Fruit fly (Drosophila melanogaster): Measurements from ENCODE around the gene Drs.

Drs gene

DNA sequence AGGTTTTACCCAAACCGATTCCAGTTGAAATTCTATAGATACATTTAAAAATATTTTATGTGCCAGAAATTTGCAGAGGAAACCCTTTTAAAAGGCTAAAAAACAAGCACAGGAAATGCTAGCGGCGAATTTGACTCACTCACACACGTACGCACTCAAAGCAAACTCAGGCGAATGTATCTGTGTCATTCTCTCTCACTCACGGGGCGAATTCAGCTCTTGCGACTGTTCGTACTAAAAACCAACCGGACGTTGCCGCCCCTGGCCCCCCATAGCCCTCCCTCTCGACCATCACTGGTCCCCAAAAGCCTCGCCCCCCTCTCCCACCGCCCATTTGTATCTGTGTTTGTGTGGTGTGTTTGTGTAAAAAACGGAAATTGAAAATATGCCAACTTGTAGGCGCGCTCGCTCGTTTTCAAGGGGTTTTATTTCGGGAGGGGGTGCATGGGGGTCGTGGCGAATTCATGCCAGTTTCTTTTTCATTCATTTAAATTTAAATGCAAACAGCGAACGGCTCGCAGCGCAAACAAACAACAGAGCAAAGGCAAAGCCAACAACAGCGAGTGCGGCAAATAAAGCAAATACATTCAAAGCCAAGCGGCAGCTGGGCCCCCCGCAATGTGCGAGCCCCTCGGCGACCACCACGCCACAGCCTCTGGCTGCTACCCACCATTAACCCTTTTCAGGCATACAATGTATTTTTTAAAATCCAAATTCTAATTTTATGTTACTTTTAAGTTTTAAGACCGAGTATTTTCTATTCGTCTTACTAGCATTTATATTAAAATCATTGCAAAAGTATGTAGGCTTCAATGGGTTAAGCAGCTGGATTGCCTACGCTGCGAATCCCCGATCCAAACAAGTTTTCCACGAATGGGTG, 49.1 kb downstream of the Drs start:
- TF ChIP-seq sv (GFP tag; optimal IDR thresholded peaks at IDR 0.05) (no peak), dsf (GFP tag; optimal IDR thresholded peaks at IDR 0.05; ENCODE audit: borderline replicate concordance) (peak; percentile 24), br (GFP tag; optimal IDR thresholded peaks at IDR 0.05) (peak; percentile 77), Rel (GFP tag; optimal IDR thresholded peaks at IDR 0.05) (no peak), Rel (tag; optimal IDR thresholded peaks at IDR 0.05) (peak; percentile 84), dl (GFP tag; optimal IDR thresholded peaks at IDR 0.05; ENCODE audit: insufficient read depth in 1 of 2, partially characterized antibody in 2 of 2) (peak in 1 of 2 experiments; percentile 24), h (GFP tag; optimal IDR thresholded peaks at IDR 0.05) (peak; percentile 72), sage (GFP tag; optimal IDR thresholded peaks at IDR 0.05) (no peak), Dfd (GFP tag; optimal IDR thresholded peaks at IDR 0.05) (no peak), usp (GFP tag; optimal IDR thresholded peaks at IDR 0.05) (no peak), N (GFP tag; optimal IDR thresholded peaks at IDR 0.05) (peak; percentile 61), psq (GFP tag; optimal IDR thresholded peaks at IDR 0.05) (peak; percentile 71), Myc (optimal IDR thresholded peaks at IDR 0.05) (peak; percentile 3), Vsx2 (GFP tag; optimal IDR thresholded peaks at IDR 0.05; ENCODE audit: partially characterized antibody) (no peak), Abd-B (GFP tag; optimal IDR thresholded peaks at IDR 0.05) (no peak), dmrt93B (GFP tag; optimal IDR thresholded peaks at IDR 0.05) (peak; percentile 19), woc (GFP tag; optimal IDR thresholded peaks at IDR 0.05) (peak; percentile 69), HLH106 (tag; optimal IDR thresholded peaks at IDR 0.05) (peak; percentile 72), jim (GFP tag; optimal IDR thresholded peaks at IDR 0.05) (no peak), Dif (GFP tag; optimal IDR thresholded peaks at IDR 0.05; ENCODE audit: partially characterized antibody) (peak; percentile 63), foxo (GFP tag; optimal IDR thresholded peaks at IDR 0.05) (peak in 1 of 2 experiments; percentile 40), Jra (GFP tag; optimal IDR thresholded peaks at IDR 0.05) (peak; percentile 20), pan (optimal IDR thresholded peaks at IDR 0.05) (no peak), CG32264 (GFP tag; optimal IDR thresholded peaks at IDR 0.05) (peak; percentile 29), Hr78 (GFP tag; optimal IDR thresholded peaks at IDR 0.05) (peak; percentile 25), Hnf4 (GFP tag; optimal IDR thresholded peaks at IDR 0.05) (peak; percentile 60), fru (GFP tag; optimal IDR thresholded peaks at IDR 0.05) (peak; percentile 68), rgr (GFP tag; optimal IDR thresholded peaks at IDR 0.05) (peak; percentile 70), Mio (GFP tag; optimal IDR thresholded peaks at IDR 0.05) (no peak), OdsH (GFP tag; optimal IDR thresholded peaks at IDR 0.05) (peak; percentile 57), tai (GFP tag; optimal IDR thresholded peaks at IDR 0.05) (no peak), Sp1 (GFP tag; optimal IDR thresholded peaks at IDR 0.05) (peak; percentile 78), CrebA (GFP tag; optimal IDR thresholded peaks at IDR 0.05; ENCODE audit: borderline replicate concordance) (peak; percentile 4), Hr83 (GFP tag; optimal IDR thresholded peaks at IDR 0.05; ENCODE audit: poor library complexity, severe bottlenecking) (no peak), GATAd (GFP tag; optimal IDR thresholded peaks at IDR 0.05) (peak; percentile 28), brk (GFP tag; optimal IDR thresholded peaks at IDR 0.05) (no peak), ey (GFP tag; optimal IDR thresholded peaks at IDR 0.05) (peak; percentile 70), lola (GFP tag; optimal IDR thresholded peaks at IDR 0.05) (no peak), CG9705 (GFP tag; optimal IDR thresholded peaks at IDR 0.05) (peak; percentile 81)

Measured in whole organism, wandering third instar larva.